Worm (Caenorhabditis elegans): Measurements from ENCODE around the gene Y65A5A.24.

Y65A5A.24 gene

ce11 chrIV:16393668-16394067 lies at the start of gene Y65A5A.24:
Y65A5A.24 (plus strand) TSS chrIV:16393968.
- no peak for TF ChIP-seq aly-1 (tag; optimal IDR thresholded peaks at IDR 0.05)
- TF ChIP-seq tbx-37 (GFP tag; conservative IDR thresholded peaks at IDR 0.05): no peak

- TF ChIP-seq ceh-36 (tag; optimal IDR thresholded peaks at IDR 0.05) (no peak), tbx-11 (GFP tag; IDR thresholded peaks at IDR 0.05) (no peak), B0310.2 (tag; optimal IDR thresholded peaks at IDR 0.05) (no peak), hmg-4 (GFP tag; optimal IDR thresholded peaks at IDR 0.05) (no peak), flt-1 (GFP tag; IDR thresholded peaks at IDR 0.05) (no peak), ets-7 (tag; optimal IDR thresholded peaks at IDR 0.05) (no peak)
Observed at ce11 chrIV:16346514-16346913, 47.3 kb upstream of the Y65A5A.24 start, which contains the start of gene C35D6.3. C35D6.3 (plus strand) TSS chrIV:16346814.

ce11 chrIV:16350690-16351089 lies 43.1 kb upstream of the Y65A5A.24 start, which contains the start of gene C35D6.4:
C35D6.4 (plus strand) TSS chrIV:16350990.
- TF ChIP-seq tra-4 (tag; optimal IDR thresholded peaks at IDR 0.05) (no peak), ceh-36 (tag; optimal IDR thresholded peaks at IDR 0.05) (no peak), hmg-4 (GFP tag; optimal IDR thresholded peaks at IDR 0.05) (no peak), tbx-37 (GFP tag; conservative IDR thresholded peaks at IDR 0.05) (no peak), ama-1 (optimal IDR thresholded peaks at IDR 0.05) (no peak)

ce11 chrIV:16364581-16364980 lies 29.2 kb upstream of the Y65A5A.24 start:
- TF ChIP-seq hmg-4 (GFP tag; optimal IDR thresholded peaks at IDR 0.05) (no peak), ceh-13 (GFP tag; optimal IDR thresholded peaks at IDR 0.05) (no peak), hmbx-1 (tag; optimal IDR thresholded peaks at IDR 0.05) (no peak), pes-1 (GFP tag; IDR thresholded peaks at IDR 0.05) (no peak), ama-1 (optimal IDR thresholded peaks at IDR 0.05) (no peak), scrt-1 (GFP tag; IDR thresholded peaks at IDR 0.05) (no peak), B0310.2 (tag; optimal IDR thresholded peaks at IDR 0.05) (no peak)

ce11 chrIV:16370592-16370991 lies 23.2 kb upstream of the Y65A5A.24 start:
- TF ChIP-seq ceh-36 (tag; optimal IDR thresholded peaks at IDR 0.05) (no peak), ceh-13 (GFP tag; optimal IDR thresholded peaks at IDR 0.05) (no peak), tbx-11 (GFP tag; IDR thresholded peaks at IDR 0.05) (no peak), aly-1 (tag; optimal IDR thresholded peaks at IDR 0.05) (no peak), sea-1 (GFP tag; conservative IDR thresholded peaks at IDR 0.05) (no peak)

- TF ChIP-seq ceh-36 (tag; optimal IDR thresholded peaks at IDR 0.05): no peak
- no peak for TF ChIP-seq ceh-13 (GFP tag; optimal IDR thresholded peaks at IDR 0.05)
- no peak for TF ChIP-seq hnd-1 (tag; optimal IDR thresholded peaks at IDR 0.05)
- TF ChIP-seq scrt-1 (GFP tag; IDR thresholded peaks at IDR 0.05): no peak
- no peak for TF ChIP-seq B0310.2 (tag; optimal IDR thresholded peaks at IDR 0.05)
Observed at ce11 chrIV:16377942-16378341, 15.8 kb upstream of the Y65A5A.24 start.

- TF ChIP-seq flt-1 (GFP tag; IDR thresholded peaks at IDR 0.05): no peak
- TF ChIP-seq hmbx-1 (tag; optimal IDR thresholded peaks at IDR 0.05): no peak
- TF ChIP-seq sea-1 (GFP tag; conservative IDR thresholded peaks at IDR 0.05): no peak
- no peak for TF ChIP-seq ceh-13 (GFP tag; optimal IDR thresholded peaks at IDR 0.05)
- TF ChIP-seq F13C5.2 (tag; optimal IDR thresholded peaks at IDR 0.05): no peak
- no peak for TF ChIP-seq hnd-1 (tag; optimal IDR thresholded peaks at IDR 0.05)
- no peak for TF ChIP-seq scrt-1 (GFP tag; IDR thresholded peaks at IDR 0.05)
- TF ChIP-seq ets-7 (tag; optimal IDR thresholded peaks at IDR 0.05): no peak
- TF ChIP-seq B0310.2 (tag; optimal IDR thresholded peaks at IDR 0.05): no peak
- TF ChIP-seq ama-1 (optimal IDR thresholded peaks at IDR 0.05): no peak
- no peak for TF ChIP-seq tra-4 (tag; optimal IDR thresholded peaks at IDR 0.05)
- no peak for TF ChIP-seq tbx-11 (GFP tag; IDR thresholded peaks at IDR 0.05)
- TF ChIP-seq ceh-36 (tag; optimal IDR thresholded peaks at IDR 0.05): no peak
- no peak for TF ChIP-seq pes-1 (GFP tag; IDR thresholded peaks at IDR 0.05)
- no peak for TF ChIP-seq tbx-37 (GFP tag; conservative IDR thresholded peaks at IDR 0.05)
- TF ChIP-seq aly-1 (tag; optimal IDR thresholded peaks at IDR 0.05): no peak
- no peak for TF ChIP-seq hmg-4 (GFP tag; optimal IDR thresholded peaks at IDR 0.05)
Observed at ce11 chrIV:16380278-16380677, 13.5 kb upstream of the Y65A5A.24 start.

ce11 chrIV:16380937-16381336 lies 12.8 kb upstream of the Y65A5A.24 start:
- no peak for TF ChIP-seq tra-4 (tag; optimal IDR thresholded peaks at IDR 0.05)
- TF ChIP-seq F13C5.2 (tag; optimal IDR thresholded peaks at IDR 0.05): no peak
- no peak for TF ChIP-seq ceh-36 (tag; optimal IDR thresholded peaks at IDR 0.05)
- TF ChIP-seq scrt-1 (GFP tag; IDR thresholded peaks at IDR 0.05): no peak
- no peak for TF ChIP-seq sea-1 (GFP tag; conservative IDR thresholded peaks at IDR 0.05)
- no peak for TF ChIP-seq tbx-37 (GFP tag; conservative IDR thresholded peaks at IDR 0.05)
- TF ChIP-seq B0310.2 (tag; optimal IDR thresholded peaks at IDR 0.05): no peak
- TF ChIP-seq ets-7 (tag; optimal IDR thresholded peaks at IDR 0.05): no peak
- TF ChIP-seq aly-1 (tag; optimal IDR thresholded peaks at IDR 0.05): no peak
- no peak for TF ChIP-seq tbx-11 (GFP tag; IDR thresholded peaks at IDR 0.05)
- no peak for TF ChIP-seq hmbx-1 (tag; optimal IDR thresholded peaks at IDR 0.05)
- TF ChIP-seq ceh-13 (GFP tag; optimal IDR thresholded peaks at IDR 0.05): no peak

- TF ChIP-seq ceh-36 (tag; optimal IDR thresholded peaks at IDR 0.05): peak; percentile 41
- TF ChIP-seq scrt-1 (GFP tag; IDR thresholded peaks at IDR 0.05): peak; percentile 82
- peak; percentile 68 for TF ChIP-seq ama-1 (optimal IDR thresholded peaks at IDR 0.05)
- peak; percentile 84 for TF ChIP-seq aly-1 (tag; optimal IDR thresholded peaks at IDR 0.05)
- no peak for TF ChIP-seq tra-4 (tag; optimal IDR thresholded peaks at IDR 0.05)
- peak; percentile 95 for TF ChIP-seq hmg-4 (GFP tag; optimal IDR thresholded peaks at IDR 0.05)
- peak; percentile 17 for TF ChIP-seq hnd-1 (tag; optimal IDR thresholded peaks at IDR 0.05)
- TF ChIP-seq ets-7 (tag; optimal IDR thresholded peaks at IDR 0.05): peak; percentile 49
- peak; percentile 77 for TF ChIP-seq sea-1 (GFP tag; conservative IDR thresholded peaks at IDR 0.05)
- TF ChIP-seq flt-1 (GFP tag; IDR thresholded peaks at IDR 0.05): peak; percentile 81
- peak; percentile 59 for TF ChIP-seq tbx-11 (GFP tag; IDR thresholded peaks at IDR 0.05)
- TF ChIP-seq ceh-13 (GFP tag; optimal IDR thresholded peaks at IDR 0.05): peak; percentile 47
- peak; percentile 86 for TF ChIP-seq F13C5.2 (tag; optimal IDR thresholded peaks at IDR 0.05)
- peak; percentile 57 for TF ChIP-seq B0310.2 (tag; optimal IDR thresholded peaks at IDR 0.05)
- peak; percentile 79 for TF ChIP-seq tbx-37 (GFP tag; conservative IDR thresholded peaks at IDR 0.05)
- peak; percentile 87 for TF ChIP-seq pes-1 (GFP tag; IDR thresholded peaks at IDR 0.05)
- TF ChIP-seq hmbx-1 (tag; optimal IDR thresholded peaks at IDR 0.05): peak; percentile 32
Observed at ce11 chrIV:16381933-16382591, 11.7 kb upstream of the Y65A5A.24 start, which contains the start of gene Y7A9D.1. Y7A9D.1 (minus strand) TSS chrIV:16382215.

All from whole organism, early embryonic.